Worm (Caenorhabditis elegans): ENCODE results near the gene Y19D2B.2.

Gene Y19D2B.2

DNA sequence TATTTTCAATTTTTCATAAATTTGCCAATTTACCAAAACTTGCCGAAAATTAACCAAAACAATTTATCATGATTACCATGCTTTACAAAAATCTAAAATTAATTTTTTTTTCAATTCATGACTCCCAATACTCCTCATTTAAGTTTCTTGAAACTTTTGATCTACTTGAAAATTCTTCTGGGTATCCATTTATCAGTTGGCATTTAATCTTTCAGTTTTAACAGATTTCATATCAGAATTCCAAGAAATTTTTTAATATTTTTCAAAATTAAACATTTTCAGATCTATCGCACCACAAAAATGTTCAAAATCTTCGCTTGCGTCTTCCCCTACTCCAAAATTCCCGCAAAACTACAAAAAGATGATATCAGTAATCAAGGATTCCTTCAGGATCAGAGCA is at the start of gene Y19D2B.2:
Gene Y19D2B.2 (plus strand): TSS at position 301 of the 400 bp plus-strand sequence.
- TF ChIP-seq ets-4 (tag; optimal IDR thresholded peaks at IDR 0.05) (no peak), fkh-10 (GFP tag; optimal IDR thresholded peaks at IDR 0.05) (no peak), ttx-3 (tag; optimal IDR thresholded peaks at IDR 0.05) (no peak), ama-1 (optimal IDR thresholded peaks at IDR 0.05) (no peak), rnt-1 (tag; optimal IDR thresholded peaks at IDR 0.05) (no peak), Y22D7AL.16 (tag; optimal IDR thresholded peaks at IDR 0.05) (no peak), hlh-15 (tag; optimal IDR thresholded peaks at IDR 0.05) (no peak), unc-86 (tag; optimal IDR thresholded peaks at IDR 0.05) (no peak), hlh-6 (tag; optimal IDR thresholded peaks at IDR 0.05) (no peak), lim-6 (tag; optimal IDR thresholded peaks at IDR 0.05) (no peak), nhr-232 (tag; optimal IDR thresholded peaks at IDR 0.05) (no peak), ceh-22 (tag; optimal IDR thresholded peaks at IDR 0.05) (no peak), eyg-1 (tag; optimal IDR thresholded peaks at IDR 0.05) (no peak), elt-4 (tag; optimal IDR thresholded peaks at IDR 0.05) (no peak), ceh-9 (tag; optimal IDR thresholded peaks at IDR 0.05) (no peak), F13H6.1 (tag; optimal IDR thresholded peaks at IDR 0.05) (no peak), tbx-2 (tag; optimal IDR thresholded peaks at IDR 0.05) (no peak), ceh-45 (GFP tag; IDR thresholded peaks at IDR 0.05) (no peak), mec-3 (tag; optimal IDR thresholded peaks at IDR 0.05; ENCODE audit: borderline replicate concordance) (no peak), dmd-4 (tag; optimal IDR thresholded peaks at IDR 0.05; ENCODE audit: borderline replicate concordance) (no peak)

DNA sequence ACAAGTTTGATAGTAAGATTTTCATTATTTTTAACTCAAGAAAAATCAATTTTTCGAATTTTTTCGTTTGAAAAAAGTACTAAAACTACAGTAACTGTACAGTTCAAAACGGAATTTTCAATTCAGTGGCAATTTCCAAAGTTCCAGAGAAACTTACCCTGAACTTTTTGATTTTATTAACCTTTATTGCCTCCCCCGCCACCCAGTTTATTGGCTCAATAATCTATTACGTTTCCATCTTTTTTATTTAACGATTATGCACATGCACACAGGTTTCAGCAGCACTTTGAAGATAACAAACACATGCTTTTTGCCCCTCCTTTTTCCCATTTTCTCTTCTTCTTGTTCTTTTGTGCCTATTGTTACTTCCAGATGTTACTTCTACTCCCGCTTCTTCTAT is 43.4 kb upstream of the Y19D2B.2 start, which contains the start of gene lurp-1:
Gene lurp-1 (plus strand): TSS at position 301 of the 400 bp plus-strand sequence.
- TF ChIP-seq mec-3 (tag; optimal IDR thresholded peaks at IDR 0.05; ENCODE audit: borderline replicate concordance) = no peak
- no peak for TF ChIP-seq ceh-45 (GFP tag; IDR thresholded peaks at IDR 0.05)
- TF ChIP-seq K02D7.2 (tag; optimal IDR thresholded peaks at IDR 0.05) = no peak
- no peak for TF ChIP-seq che-1 (tag; optimal IDR thresholded peaks at IDR 0.05)
- TF ChIP-seq ceh-18 (tag; optimal IDR thresholded peaks at IDR 0.05) = no peak
- no peak for TF ChIP-seq ceh-48 (tag; optimal IDR thresholded peaks at IDR 0.05)
- no peak for TF ChIP-seq ama-1 (optimal IDR thresholded peaks at IDR 0.05)
- TF ChIP-seq sdc-2 (tag; optimal IDR thresholded peaks at IDR 0.05) = no peak
- no peak for TF ChIP-seq ttx-3 (tag; optimal IDR thresholded peaks at IDR 0.05)
- TF ChIP-seq madf-2 (tag; optimal IDR thresholded peaks at IDR 0.05) = no peak

- TF ChIP-seq hlh-13 (GFP tag; optimal IDR thresholded peaks at IDR 0.05) (no peak), ceh-18 (tag; optimal IDR thresholded peaks at IDR 0.05) (no peak), K02D7.2 (tag; optimal IDR thresholded peaks at IDR 0.05) (no peak)
These were observed 39.7 kb upstream of the Y19D2B.2 start, which contains the start of gene egg-3 for ce11 chrII:10884396-10884795. egg-3 (minus strand) TSS chrII:10884441.

ce11 chrII:10885250-10885649 is 38.8 kb upstream of the Y19D2B.2 start:
- TF ChIP-seq dmd-4 (tag; optimal IDR thresholded peaks at IDR 0.05; ENCODE audit: borderline replicate concordance) (no peak), nhr-11 (tag; optimal IDR thresholded peaks at IDR 0.05) (no peak), K02D7.2 (tag; optimal IDR thresholded peaks at IDR 0.05) (no peak), pax-1 (tag; optimal IDR thresholded peaks at IDR 0.05) (no peak), ceh-19 (GFP tag; optimal IDR thresholded peaks at IDR 0.05) (no peak), mec-3 (tag; optimal IDR thresholded peaks at IDR 0.05; ENCODE audit: borderline replicate concordance) (no peak), dve-1 (tag; optimal IDR thresholded peaks at IDR 0.05) (no peak), ceh-18 (tag; optimal IDR thresholded peaks at IDR 0.05) (no peak), sox-4 (tag; optimal IDR thresholded peaks at IDR 0.05) (no peak), tbx-2 (tag; optimal IDR thresholded peaks at IDR 0.05) (no peak), fkh-10 (GFP tag; optimal IDR thresholded peaks at IDR 0.05) (no peak), ceh-34 (tag; optimal IDR thresholded peaks at IDR 0.05) (no peak), ttx-3 (tag; optimal IDR thresholded peaks at IDR 0.05) (no peak), elt-4 (tag; optimal IDR thresholded peaks at IDR 0.05) (no peak)

- TF ChIP-seq ceh-22 (tag; optimal IDR thresholded peaks at IDR 0.05) (no peak), mec-3 (tag; optimal IDR thresholded peaks at IDR 0.05; ENCODE audit: borderline replicate concordance) (no peak), eyg-1 (tag; optimal IDR thresholded peaks at IDR 0.05) (no peak), pha-4 (tag; optimal IDR thresholded peaks at IDR 0.05) (no peak), ceh-48 (tag; optimal IDR thresholded peaks at IDR 0.05) (no peak), ceh-9 (tag; optimal IDR thresholded peaks at IDR 0.05) (no peak), pag-3 (tag; optimal IDR thresholded peaks at IDR 0.05; ENCODE audit: borderline replicate concordance) (no peak), dve-1 (tag; optimal IDR thresholded peaks at IDR 0.05) (no peak), lin-11 (tag; optimal IDR thresholded peaks at IDR 0.05) (no peak), ceh-24 (tag; optimal IDR thresholded peaks at IDR 0.05) (no peak), odd-2 (tag; optimal IDR thresholded peaks at IDR 0.05) (no peak), ets-4 (tag; optimal IDR thresholded peaks at IDR 0.05) (no peak), hlh-13 (GFP tag; optimal IDR thresholded peaks at IDR 0.05) (no peak), ceh-18 (tag; optimal IDR thresholded peaks at IDR 0.05) (no peak), hlh-6 (tag; optimal IDR thresholded peaks at IDR 0.05) (no peak)
These were observed 38.1 kb upstream of the Y19D2B.2 start, which contains the start of gene F44F4.3 for ce11 chrII:10885868-10886514. F44F4.3 (minus strand) TSS chrII:10885918.
